Fruit fly (Drosophila melanogaster): ENCODE measurements around the gene CG8159.

Gene CG8159

DNA sequence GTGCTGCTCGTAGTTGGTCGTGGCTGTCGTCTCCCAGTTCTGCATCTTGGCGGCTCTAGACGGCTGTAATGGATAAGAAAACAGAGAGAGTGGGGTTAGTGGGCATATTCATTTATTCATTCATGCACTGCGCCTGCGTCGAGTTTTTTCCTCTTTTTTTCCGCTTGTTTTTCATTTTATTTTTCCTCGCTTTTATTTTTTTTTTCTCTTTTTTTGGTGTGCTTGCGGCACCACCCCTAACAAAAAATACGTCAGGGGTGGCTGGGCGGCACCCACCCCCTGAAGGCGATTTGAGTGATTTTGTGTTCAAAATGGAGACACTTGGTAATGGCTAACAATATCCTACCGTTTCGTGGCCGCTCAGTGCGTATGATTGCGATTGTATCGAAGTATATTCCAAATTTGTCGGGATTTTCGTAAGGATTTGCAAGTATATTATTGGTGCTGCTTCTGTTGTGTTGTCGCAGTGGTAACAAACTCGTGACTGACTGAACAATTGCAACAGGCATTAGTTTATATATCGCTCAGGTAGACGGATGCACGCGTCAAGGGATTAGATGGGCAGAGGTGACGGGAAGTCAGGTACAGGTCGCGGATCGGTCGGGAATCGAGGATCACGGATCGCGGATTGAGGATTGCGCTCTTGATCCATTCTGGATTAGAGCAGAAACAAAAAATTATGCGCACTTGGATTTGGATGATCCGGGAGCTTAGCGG, 32.4 kb upstream of the CG8159 start (continued):
- TF ChIP-seq Hr38 (GFP tag; optimal IDR thresholded peaks at IDR 0.05) (no peak), dsx (GFP tag; optimal IDR thresholded peaks at IDR 0.05; ENCODE audit: poor library complexity, severe bottlenecking) (no peak), Eip78C (GFP tag) (no peak), CG8632 (GFP tag; optimal IDR thresholded peaks at IDR 0.05) (peak; percentile 73), CG6792 (GFP tag; optimal IDR thresholded peaks at IDR 0.05) (peak; percentile 16), OdsH (GFP tag; optimal IDR thresholded peaks at IDR 0.05) (peak; percentile 64), esn (GFP tag; optimal IDR thresholded peaks at IDR 0.05) (no peak), acj6 (GFP tag; optimal IDR thresholded peaks at IDR 0.05) (peak; percentile 21), CG8319 (GFP tag; optimal IDR thresholded peaks at IDR 0.05) (peak; percentile 35), vri (GFP tag; optimal IDR thresholded peaks at IDR 0.05) (peak; percentile 56), CG34406 (GFP tag; optimal IDR thresholded peaks at IDR 0.05) (peak; percentile 70), CG3032 (tag; optimal IDR thresholded peaks at IDR 0.05) (peak; percentile 75), topi (GFP tag; optimal IDR thresholded peaks at IDR 0.05) (peak; percentile 32), Sox102F (GFP tag; optimal IDR thresholded peaks at IDR 0.05) (peak; percentile 67), CG6808 (GFP tag; optimal IDR thresholded peaks at IDR 0.05) (peak; percentile 86), fd85E (GFP tag; optimal IDR thresholded peaks at IDR 0.05) (peak; percentile 21), ss (GFP tag; optimal IDR thresholded peaks at IDR 0.05) (peak; percentile 91 to 94), dac (GFP tag; optimal IDR thresholded peaks at IDR 0.05) (peak; percentile 62)

DNA sequence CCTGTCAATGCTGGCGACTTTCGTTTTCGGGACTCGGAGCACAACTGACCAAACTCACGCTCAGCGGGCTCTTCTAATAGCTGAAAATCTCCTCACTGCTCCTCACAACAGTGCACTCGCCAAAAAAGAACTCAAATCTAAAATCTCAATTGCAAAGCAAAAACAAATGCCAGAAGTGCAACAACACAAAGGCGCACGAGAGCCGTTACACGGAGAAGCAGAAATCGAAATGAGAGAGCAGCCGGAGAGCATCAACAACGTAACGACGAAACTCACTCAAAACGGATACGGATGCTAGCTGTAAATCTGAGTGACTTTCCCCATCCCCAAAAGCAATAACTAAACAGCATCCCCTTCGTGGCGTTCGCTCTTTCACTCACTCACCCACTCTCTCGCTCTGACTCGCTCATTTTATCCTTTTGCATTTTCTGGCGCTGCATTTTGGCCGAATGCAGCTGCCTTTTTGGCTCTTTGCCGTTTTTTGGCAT, 28.8 kb upstream of the CG8159 start, which contains the start of gene hb:
Gene hb (minus strand): TSS at position 51 of the 488 bp plus-strand sequence.
- TF ChIP-seq Met (GFP tag; optimal IDR thresholded peaks at IDR 0.05) (no peak), Lpt (GFP tag; optimal IDR thresholded peaks at IDR 0.05) (no peak), CG11902 (GFP tag; optimal IDR thresholded peaks at IDR 0.05) (no peak), CG6163 (GFP tag; IDR thresholded peaks at IDR 0.05) (no peak), Ets96B (tag; optimal IDR thresholded peaks at IDR 0.05) (no peak), Eip93F (GFP tag; optimal IDR thresholded peaks at IDR 0.05) (no peak), CG3032 (tag; optimal IDR thresholded peaks at IDR 0.05) (no peak), CG8119 (GFP tag; IDR thresholded peaks at IDR 0.05) (no peak), CG34406 (GFP tag; optimal IDR thresholded peaks at IDR 0.05) (no peak), Smox (GFP tag; optimal IDR thresholded peaks at IDR 0.05) (no peak), spab (GFP tag; optimal IDR thresholded peaks at IDR 0.05) (no peak), CG6792 (GFP tag; optimal IDR thresholded peaks at IDR 0.05) (no peak), salr (GFP tag; optimal IDR thresholded peaks at IDR 0.05) (no peak), Blimp-1 (GFP tag; optimal IDR thresholded peaks at IDR 0.05) (no peak), CG6808 (GFP tag; optimal IDR thresholded peaks at IDR 0.05) (no peak), cyc (GFP tag; optimal IDR thresholded peaks at IDR 0.05) (no peak), CG11762 (GFP tag; optimal IDR thresholded peaks at IDR 0.05; ENCODE audit: insufficient read depth) (no peak), CG6854 (GFP tag; optimal IDR thresholded peaks at IDR 0.05) (no peak)

dm6 chr3R:8699230-8699629, 27.4 kb upstream of the CG8159 start:
- TF ChIP-seq CG10669 (GFP tag; optimal IDR thresholded peaks at IDR 0.05) (no peak), CG9139 (GFP tag; optimal IDR thresholded peaks at IDR 0.05) (no peak), CG6854 (GFP tag; optimal IDR thresholded peaks at IDR 0.05) (no peak), OdsH (GFP tag; optimal IDR thresholded peaks at IDR 0.05) (no peak), CG11762 (GFP tag; optimal IDR thresholded peaks at IDR 0.05; ENCODE audit: insufficient read depth) (no peak), CG6163 (GFP tag; IDR thresholded peaks at IDR 0.05) (no peak), fkh (GFP tag; optimal IDR thresholded peaks at IDR 0.05) (no peak), fd59A (GFP tag; optimal IDR thresholded peaks at IDR 0.05) (no peak), CG31627 (GFP tag; optimal IDR thresholded peaks at IDR 0.05) (no peak)
